Fruit fly (Drosophila melanogaster): Measurements from ENCODE around the gene CG5805.

Gene CG5805

dm6 chr3R:24749055-24749992, 37.9 kb downstream of the CG5805 start, which contains the start of gene tld:
TSS of gene tld (plus strand) at chr3R:24749731.
- no peak for TF ChIP-seq noc (tag; optimal IDR thresholded peaks at IDR 0.05)
